Worm (Caenorhabditis elegans) whole organism, L4/young adult: Measurements from ENCODE around the gene C34C6.3.
A peak's percentile ranks its signal among the peaks of the same experiment; 100 is the strongest.

ENCODE experiments used
- W03F9.2 ChIP-seq: fragments of 150-350 bp; optimal IDR thresholded peaks from 2 replicates; lab custom pipeline; 2014; ENCODE audit warnings: missing biosample characterization, missing genetic modification characterization
- dao-5 ChIP-seq: sonication (generic microtip); optimal IDR thresholded peaks from 2 replicates; lab custom pipeline; 2016; ENCODE audit warnings: missing genotype, missing genetic modification characterization, moderate library complexity, missing compliant biosample characterization
- him-1 ChIP-seq: sonication (generic microtip); optimal IDR thresholded peaks from 2 replicates; lab custom pipeline; 2016; ENCODE audit warnings: missing genotype, missing genetic modification reagents, missing genetic modification characterization, missing compliant biosample characterization

The C34C6.3 gene

DNA sequence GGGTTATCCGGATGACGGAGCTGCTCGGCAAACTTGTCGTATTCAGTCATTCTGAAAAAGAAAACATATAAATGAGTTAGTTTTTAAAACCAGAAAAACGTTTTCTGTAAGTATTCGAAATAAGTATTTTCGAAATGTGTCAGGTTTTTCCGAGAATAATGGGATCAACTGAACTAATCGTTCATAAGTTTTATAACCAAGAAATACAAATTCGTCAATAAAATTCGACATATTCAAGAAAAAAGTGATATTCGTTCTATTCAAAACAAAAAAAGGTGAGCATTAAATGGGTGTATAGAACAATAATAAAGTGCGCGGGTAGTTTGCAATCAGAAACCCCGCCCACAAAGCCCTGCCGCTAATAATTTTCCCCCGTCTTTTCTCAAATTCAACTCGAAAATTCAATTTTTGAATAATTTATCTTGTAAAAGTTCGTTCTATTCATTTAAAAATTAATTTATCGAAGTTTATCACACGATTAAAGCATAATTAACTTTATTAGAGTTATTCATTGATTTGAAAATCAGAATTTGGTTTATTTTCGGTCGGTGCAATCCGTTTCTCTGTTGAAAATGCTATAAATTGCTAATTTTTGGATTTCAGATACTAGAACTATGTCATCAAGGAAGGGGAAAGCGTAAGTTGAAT, 24.6 kb downstream of the C34C6.3 start, which contains the start of the genes cyn-11 and T01B7.5:
TSS of gene cyn-11 (minus strand) at position 51 of the 648 bp plus-strand sequence.
TSS of gene T01B7.5 (plus strand) at position 598 of the 648 bp plus-strand sequence.
- TF ChIP-seq W03F9.2: peak; percentile 39
- TF ChIP-seq him-1 (tag; lab: Kevin White, UChicago): no peak
- TF ChIP-seq dao-5 (tag; lab: Kevin White, UChicago): no peak

DNA sequence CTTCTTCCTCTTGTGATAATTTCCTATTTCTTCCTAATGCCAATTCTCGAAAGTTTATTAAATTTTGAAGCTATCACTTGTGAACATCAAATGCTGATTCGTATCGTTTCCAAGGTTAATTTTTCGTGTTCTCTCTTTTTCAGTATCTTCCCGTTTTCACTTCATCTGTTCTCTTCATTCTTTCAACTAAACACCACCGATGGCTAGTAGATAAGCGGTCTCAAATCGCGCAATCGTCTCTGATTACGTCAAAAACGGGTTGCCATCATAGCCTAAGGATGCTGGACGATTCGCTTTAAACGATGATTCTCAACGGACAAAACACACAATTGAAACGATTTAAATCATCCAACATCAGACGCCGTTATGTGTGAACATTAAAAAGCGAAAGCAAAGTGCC, 25.9 kb downstream of the C34C6.3 start:
- TF ChIP-seq W03F9.2 (no peak), him-1 (tag; lab: Kevin White, UChicago) (no peak), dao-5 (tag; lab: Kevin White, UChicago) (no peak)

ce11 chrII:8721955-8722524, 30.3 kb downstream of the C34C6.3 start, which contains the start of gene trcs-2:
Gene trcs-2, plus strand, starts transcription at chrII:8722474.
- TF ChIP-seq dao-5 (tag; lab: Kevin White, UChicago): no peak
- TF ChIP-seq W03F9.2: no peak
- no peak for TF ChIP-seq him-1 (tag; lab: Kevin White, UChicago)

ce11 chrII:8726700-8727099, 35.0 kb downstream of the C34C6.3 start, which contains the start of gene T01B7.9:
Gene T01B7.9, minus strand, starts transcription at chrII:8726800.
- TF ChIP-seq dao-5 (tag; lab: Kevin White, UChicago) (no peak), W03F9.2 (no peak), him-1 (tag; lab: Kevin White, UChicago) (no peak)

DNA sequence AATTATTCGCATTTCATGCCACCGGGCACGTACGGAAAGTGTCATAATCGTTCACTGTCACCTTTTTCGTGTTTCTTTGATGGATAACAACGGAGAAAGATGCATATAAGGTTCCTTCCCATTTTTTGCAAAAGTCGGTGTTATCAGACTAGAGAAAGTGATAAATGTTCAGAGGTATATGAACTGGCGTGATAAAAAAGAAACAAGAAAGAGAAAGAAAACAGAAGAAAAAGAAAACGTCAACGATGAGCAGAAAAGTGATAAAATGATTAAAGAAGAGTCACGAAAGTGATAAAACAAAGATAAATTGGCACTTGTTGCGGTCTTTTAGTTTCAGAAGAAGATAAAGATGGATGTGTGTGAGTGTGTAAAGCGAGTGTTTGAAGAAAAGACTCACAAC, 38.6 kb downstream of the C34C6.3 start:
- TF ChIP-seq dao-5 (tag; lab: Kevin White, UChicago): no peak
- TF ChIP-seq W03F9.2: no peak
- TF ChIP-seq him-1 (tag; lab: Kevin White, UChicago): no peak

- TF ChIP-seq W03F9.2: no peak
- TF ChIP-seq dao-5 (tag; lab: Kevin White, UChicago): no peak
- no peak for TF ChIP-seq him-1 (tag; lab: Kevin White, UChicago)
Observed at ce11 chrII:8730960-8731693, 39.4 kb downstream of the C34C6.3 start.

DNA sequence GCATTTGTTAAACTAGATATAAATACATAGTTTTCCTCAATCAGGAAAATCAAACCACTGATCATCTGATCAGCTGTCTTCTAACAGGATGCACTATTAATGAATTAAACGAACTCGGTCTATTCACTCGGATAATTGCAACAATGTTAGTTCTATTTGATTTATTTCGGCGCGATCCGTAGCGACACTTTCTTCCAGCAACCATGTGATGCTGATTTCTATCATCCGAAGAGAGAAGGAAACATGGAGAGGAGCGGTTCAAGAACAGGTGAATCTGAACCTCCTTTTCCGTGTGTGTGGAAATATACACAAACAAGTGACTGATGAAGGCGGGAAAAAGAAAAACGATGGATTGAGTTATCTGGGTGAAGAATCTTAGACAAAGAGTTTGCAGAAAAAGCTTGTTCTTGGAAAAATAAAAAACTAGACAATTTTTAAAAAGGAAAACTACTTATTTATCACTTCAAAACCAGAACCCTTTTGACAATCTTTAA, 40.1 kb downstream of the C34C6.3 start:
- TF ChIP-seq him-1 (tag; lab: Kevin White, UChicago): no peak
- no peak for TF ChIP-seq W03F9.2
- no peak for TF ChIP-seq dao-5 (tag; lab: Kevin White, UChicago)

ce11 chrII:8732339-8733100, 40.8 kb downstream of the C34C6.3 start, which contains the start of gene rol-6:
Gene rol-6, plus strand, starts transcription at chrII:8733050.
- no peak for TF ChIP-seq W03F9.2
- TF ChIP-seq dao-5 (tag; lab: Kevin White, UChicago): no peak
- no peak for TF ChIP-seq him-1 (tag; lab: Kevin White, UChicago)

ce11 chrII:8733627-8734026, 41.9 kb downstream of the C34C6.3 start:
- TF ChIP-seq W03F9.2 (no peak), dao-5 (tag; lab: Kevin White, UChicago) (no peak), him-1 (tag; lab: Kevin White, UChicago) (no peak)

ce11 chrII:8737456-8737855, 45.7 kb downstream of the C34C6.3 start, which contains the start of gene idpb-4:
Gene idpb-4, minus strand, starts transcription at chrII:8737556.
- TF ChIP-seq W03F9.2 (no peak), dao-5 (tag; lab: Kevin White, UChicago) (no peak), him-1 (tag; lab: Kevin White, UChicago) (no peak)

ce11 chrII:8738244-8738643, 46.5 kb downstream of the C34C6.3 start:
- no peak for TF ChIP-seq dao-5 (tag; lab: Kevin White, UChicago)
- TF ChIP-seq W03F9.2: no peak
- TF ChIP-seq him-1 (tag; lab: Kevin White, UChicago): no peak

DNA sequence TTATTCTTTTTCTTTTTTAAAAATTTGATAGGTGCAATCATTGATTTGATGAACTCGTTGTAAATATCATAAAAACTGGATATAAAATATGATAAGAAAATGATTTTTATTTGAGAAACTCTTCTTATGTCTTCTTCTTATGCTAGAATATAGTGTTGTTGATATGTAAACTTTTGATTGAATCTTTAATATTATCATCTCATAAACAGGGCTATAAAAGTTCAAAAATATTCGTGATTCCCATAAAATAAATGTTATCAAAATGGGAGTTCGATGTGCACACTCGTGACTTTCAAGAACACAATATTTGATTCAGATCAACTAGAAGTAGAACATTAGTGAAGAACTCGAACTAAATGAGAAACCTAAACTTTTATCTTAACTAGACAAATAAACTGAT, 47.2 kb downstream of the C34C6.3 start:
- TF ChIP-seq him-1 (tag; lab: Kevin White, UChicago): no peak
- no peak for TF ChIP-seq dao-5 (tag; lab: Kevin White, UChicago)
- no peak for TF ChIP-seq W03F9.2
